Worm (Caenorhabditis elegans): ENCODE results near the gene nspg-8.

- TF ChIP-seq mel-28 (tag; optimal IDR thresholded peaks at IDR 0.05; ENCODE audit: borderline replicate concordance), result no peak
- no peak for TF ChIP-seq ceh-79 (tag; optimal IDR thresholded peaks at IDR 0.05)
- no peak for TF ChIP-seq efl-1 (GFP tag; optimal IDR thresholded peaks at IDR 0.05)
- TF ChIP-seq ceh-91 (GFP tag; IDR thresholded peaks at IDR 0.05), result no peak
- no peak for TF ChIP-seq B0336.3 (GFP tag; IDR thresholded peaks at IDR 0.05)
- TF ChIP-seq sptf-2 (GFP tag; optimal IDR thresholded peaks at IDR 0.05), result no peak
Measured at ce11 chrIII:1230672-1231071, 48.8 kb downstream of the nspg-8 start.
